Worm (Caenorhabditis elegans) whole organism, early embryonic: ENCODE data around the gene mex-5.

Experiments used
- B0310.2 ChIP-seq: sonication (generic microtip); optimal IDR thresholded peaks from 2 replicates; lab custom pipeline; 2016; ENCODE audit warnings: mild to moderate bottlenecking, missing genetic modification characterization, missing compliant biosample characterization
- F13C5.2 ChIP-seq: sonication (generic microtip); optimal IDR thresholded peaks from 2 replicates; lab custom pipeline; 2017; ENCODE audit warnings: mild to moderate bottlenecking, missing genetic modification characterization, inconsistent platforms, missing compliant biosample characterization
- aly-1 ChIP-seq: sonication (generic microtip); optimal IDR thresholded peaks from 2 replicates; lab custom pipeline; 2016; ENCODE audit warnings: missing genetic modification characterization, missing compliant biosample characterization
- ama-1 ChIP-seq: fragments of 150-350 bp; optimal IDR thresholded peaks from 2 replicates; lab custom pipeline; 2014
- ceh-13 ChIP-seq: fragments of 200-800 bp; sonication (Bioruptor generic); optimal IDR thresholded peaks from 2 replicates; lab custom pipeline; 2018; ENCODE audit warnings: mild to moderate bottlenecking, missing genetic modification characterization, missing compliant biosample characterization
- ceh-36 ChIP-seq: sonication (generic microtip); optimal IDR thresholded peaks from 2 replicates; lab custom pipeline; 2016; ENCODE audit warnings: missing genetic modification characterization, inconsistent platforms, missing compliant biosample characterization
- ets-7 ChIP-seq: sonication (generic microtip); optimal IDR thresholded peaks from 2 replicates; lab custom pipeline; 2016; ENCODE audit warnings: missing genotype, missing genetic modification characterization, missing compliant biosample characterization
- flt-1 ChIP-seq: fragments of 200-800 bp; sonication (Bioruptor generic); IDR thresholded peaks from 2 replicates; pipeline ENCODE4 v1.3.6; 2022; ENCODE audit warnings: missing genetic modification characterization, missing compliant biosample characterization
- hmbx-1 ChIP-seq: sonication (generic microtip); optimal IDR thresholded peaks from 2 replicates; lab custom pipeline; 2016; ENCODE audit warnings: mild to moderate bottlenecking, missing genetic modification characterization, missing compliant biosample characterization
- hmg-4 ChIP-seq: fragments of 200-800 bp; sonication (Bioruptor generic); optimal IDR thresholded peaks from 2 replicates; lab custom pipeline; 2018; ENCODE audit warnings: mild to moderate bottlenecking, missing genetic modification characterization, missing compliant biosample characterization
- hnd-1 ChIP-seq: sonication (generic microtip); optimal IDR thresholded peaks from 2 replicates; lab custom pipeline; 2016; ENCODE audit warnings: missing genetic modification characterization, missing compliant biosample characterization
- pes-1 ChIP-seq: fragments of 200-800 bp; sonication (Bioruptor generic); IDR thresholded peaks from 2 replicates; pipeline ENCODE4 v1.3.6; 2022; ENCODE audit warnings: missing genetic modification reagents, missing genetic modification characterization, missing compliant biosample characterization
- scrt-1 ChIP-seq: fragments of 200-800 bp; sonication (Bioruptor generic); IDR thresholded peaks from 2 replicates; pipeline ENCODE4 v1.3.6; 2022; ENCODE audit warnings: missing genetic modification characterization, missing compliant biosample characterization
- sea-1 ChIP-seq: fragments of 200-800 bp; sonication (Bioruptor generic); conservative IDR thresholded peaks from 2 replicates; pipeline ENCODE4 v1.3.6; 2022; ENCODE audit warnings: missing genetic modification characterization, missing compliant biosample characterization
- tbx-11 ChIP-seq: fragments of 200-800 bp; sonication (Bioruptor generic); IDR thresholded peaks from 2 replicates; pipeline ENCODE4 v1.3.6; 2022; ENCODE audit warnings: missing genetic modification characterization, missing compliant biosample characterization
- tbx-37 ChIP-seq: fragments of 200-800 bp; sonication (Bioruptor generic); conservative IDR thresholded peaks from 2 replicates; pipeline ENCODE4 v1.3.6; 2022; ENCODE audit warnings: missing genetic modification reagents, missing genetic modification characterization, missing compliant biosample characterization
- tra-4 ChIP-seq: sonication (generic microtip); optimal IDR thresholded peaks from 2 replicates; lab custom pipeline; 2017; ENCODE audit warnings: missing genetic modification characterization, missing compliant biosample characterization

Gene mex-5

DNA sequence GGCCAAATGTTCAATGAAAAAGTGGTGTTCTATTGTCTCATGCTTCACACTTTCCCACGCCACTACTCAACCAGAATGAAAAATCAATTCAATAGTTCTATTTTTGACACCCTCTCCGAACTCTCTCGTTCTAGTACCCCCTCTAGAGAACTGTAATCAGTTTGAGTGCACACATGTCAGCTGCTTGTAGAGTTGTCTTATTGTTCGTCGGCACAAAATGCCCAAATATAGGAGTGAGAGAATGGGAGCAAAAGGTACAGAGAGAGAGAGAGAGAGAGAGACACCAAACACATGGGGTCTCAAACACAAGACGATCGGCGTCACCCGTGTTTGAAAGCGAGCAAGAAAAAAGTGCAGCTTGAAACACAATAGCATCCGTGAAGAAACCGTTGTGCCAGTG is 19.2 kb upstream of the mex-5 start:
- TF ChIP-seq B0310.2 (tag; lab: Kevin White, UChicago) (no peak), tra-4 (no peak), scrt-1 (GFP tag; lab: Robert Waterston, UW) (no peak), pes-1 (no peak), ets-7 (tag; lab: Kevin White, UChicago) (no peak), sea-1 (GFP tag; lab: Robert Waterston, UW) (no peak), hmbx-1 (tag; lab: Kevin White, UChicago) (no peak), F13C5.2 (tag; lab: Kevin White, UChicago) (no peak), hnd-1 (tag; lab: Kevin White, UChicago) (no peak), tbx-37 (GFP tag; lab: Robert Waterston, UW) (no peak), ceh-13 (GFP tag; lab: Kevin White, UChicago) (no peak), ceh-36 (no peak), ama-1 (no peak), hmg-4 (GFP tag; lab: Kevin White, UChicago) (no peak), aly-1 (tag; lab: Kevin White, UChicago) (no peak), tbx-11 (GFP tag; lab: Robert Waterston, UW) (no peak), flt-1 (GFP tag; lab: Robert Waterston, UW) (no peak)

ce11 chrIV:13342555-13342954 is 11.0 kb upstream of the mex-5 start, which contains the start of gene W02A2.5:
TSS of gene W02A2.5 (plus strand) at chrIV:13342855.
- TF ChIP-seq hmbx-1 (tag; lab: Kevin White, UChicago) (no peak), pes-1 (no peak), tbx-37 (GFP tag; lab: Robert Waterston, UW) (no peak), ceh-36 (no peak), scrt-1 (GFP tag; lab: Robert Waterston, UW) (no peak), flt-1 (GFP tag; lab: Robert Waterston, UW) (no peak), ama-1 (no peak), aly-1 (tag; lab: Kevin White, UChicago) (no peak)

ce11 chrIV:13346078-13346477 is 7.4 kb upstream of the mex-5 start:
- TF ChIP-seq hmbx-1 (tag; lab: Kevin White, UChicago), result no peak
- TF ChIP-seq hnd-1 (tag; lab: Kevin White, UChicago), result no peak
- TF ChIP-seq F13C5.2 (tag; lab: Kevin White, UChicago), result no peak
- no peak for TF ChIP-seq ceh-36
- no peak for TF ChIP-seq flt-1 (GFP tag; lab: Robert Waterston, UW)
- no peak for TF ChIP-seq hmg-4 (GFP tag; lab: Kevin White, UChicago)
- TF ChIP-seq ceh-13 (GFP tag; lab: Kevin White, UChicago), result no peak
- no peak for TF ChIP-seq pes-1
- no peak for TF ChIP-seq ets-7 (tag; lab: Kevin White, UChicago)

DNA sequence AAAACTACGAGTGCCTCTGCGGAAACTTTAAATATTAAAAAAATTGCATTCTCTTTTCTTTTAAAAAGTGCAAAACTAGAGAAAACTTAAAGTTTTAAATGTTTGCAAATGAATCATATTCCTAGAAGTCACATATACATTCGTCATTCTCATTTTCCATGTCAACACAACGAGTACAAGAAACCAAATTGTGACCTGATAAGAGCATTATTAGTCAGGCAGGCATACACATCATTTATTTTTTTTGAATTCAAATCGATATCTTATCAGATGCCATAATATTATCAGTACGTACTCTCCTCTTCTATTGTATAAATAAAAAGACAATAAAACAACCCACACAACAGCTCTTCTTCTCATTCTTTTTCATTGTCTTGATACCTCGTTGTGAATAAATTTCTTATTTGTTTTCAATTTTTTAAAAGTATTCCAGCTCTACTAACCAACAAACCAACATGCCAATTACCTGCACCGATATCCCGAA is 6.2 kb upstream of the mex-5 start, which contains the start of gene W02A2.9:
TSS of gene W02A2.9 (plus strand) at position 434 of the 484 bp plus-strand sequence.
- TF ChIP-seq tbx-11 (GFP tag; lab: Robert Waterston, UW), result no peak

- no peak for TF ChIP-seq aly-1 (tag; lab: Kevin White, UChicago)
- no peak for TF ChIP-seq ceh-13 (GFP tag; lab: Kevin White, UChicago)
- TF ChIP-seq hmbx-1 (tag; lab: Kevin White, UChicago), result no peak
- TF ChIP-seq flt-1 (GFP tag; lab: Robert Waterston, UW), result no peak
- TF ChIP-seq hmg-4 (GFP tag; lab: Kevin White, UChicago), result no peak
- TF ChIP-seq B0310.2 (tag; lab: Kevin White, UChicago), result no peak
- no peak for TF ChIP-seq tbx-11 (GFP tag; lab: Robert Waterston, UW)
- no peak for TF ChIP-seq tbx-37 (GFP tag; lab: Robert Waterston, UW)
- no peak for TF ChIP-seq ama-1
- no peak for TF ChIP-seq pes-1
- TF ChIP-seq tra-4, result no peak
- no peak for TF ChIP-seq F13C5.2 (tag; lab: Kevin White, UChicago)
- no peak for TF ChIP-seq sea-1 (GFP tag; lab: Robert Waterston, UW)
These were observed 4.9 kb upstream of the mex-5 start, which contains the start of gene W02A2.12 for ce11 chrIV:13348592-13348991. TSS of gene W02A2.12 (minus strand) at chrIV:13348831.

DNA sequence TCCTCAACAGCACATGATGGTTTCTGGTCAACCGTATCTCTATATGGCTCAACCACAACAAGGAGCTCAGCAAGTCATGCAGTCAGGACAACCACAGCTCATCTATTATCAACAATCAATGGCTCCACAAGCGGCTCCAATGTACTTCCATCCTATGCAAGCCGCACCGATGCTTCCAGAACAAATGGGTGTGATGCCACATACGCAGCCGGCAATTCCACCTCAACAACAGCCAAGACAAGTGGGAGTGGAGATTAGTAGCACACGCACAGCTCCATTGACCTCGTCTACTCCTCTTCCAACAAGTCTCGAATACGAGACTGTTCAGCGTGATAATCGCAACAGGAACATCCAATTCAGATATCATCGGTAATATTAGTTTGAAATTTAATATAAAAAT is 521 bp downstream of the mex-5 start:
- TF ChIP-seq hmg-4 (GFP tag; lab: Kevin White, UChicago) (no peak), F13C5.2 (tag; lab: Kevin White, UChicago) (no peak), B0310.2 (tag; lab: Kevin White, UChicago) (no peak), ceh-13 (GFP tag; lab: Kevin White, UChicago) (no peak), hnd-1 (tag; lab: Kevin White, UChicago) (no peak), tbx-11 (GFP tag; lab: Robert Waterston, UW) (no peak), aly-1 (tag; lab: Kevin White, UChicago) (no peak), hmbx-1 (tag; lab: Kevin White, UChicago) (no peak), ets-7 (tag; lab: Kevin White, UChicago) (no peak), pes-1 (no peak), scrt-1 (GFP tag; lab: Robert Waterston, UW) (no peak), ceh-36 (no peak), ama-1 (no peak), flt-1 (GFP tag; lab: Robert Waterston, UW) (no peak), sea-1 (GFP tag; lab: Robert Waterston, UW) (no peak)

DNA sequence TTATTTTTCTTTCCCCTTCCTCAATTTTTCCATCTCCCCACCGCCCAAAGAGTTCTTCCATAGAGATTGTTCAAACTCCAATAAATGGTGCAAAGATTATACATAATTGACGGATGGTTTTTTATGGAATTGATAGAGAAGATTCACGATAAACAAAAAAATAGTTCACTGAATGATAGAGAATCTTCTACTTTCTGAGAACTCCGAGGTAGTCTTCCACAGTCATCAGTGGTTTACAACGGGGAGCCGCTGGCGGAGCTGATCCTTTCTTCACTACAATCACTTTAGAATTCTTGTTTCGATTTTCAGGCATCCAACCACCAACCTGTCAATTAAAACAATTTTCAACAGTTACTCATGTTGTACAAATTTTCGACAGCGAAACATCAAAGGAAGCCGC is 2.5 kb downstream of the mex-5 start:
- TF ChIP-seq ceh-13 (GFP tag; lab: Kevin White, UChicago) (no peak), scrt-1 (GFP tag; lab: Robert Waterston, UW) (no peak), hmbx-1 (tag; lab: Kevin White, UChicago) (no peak), F13C5.2 (tag; lab: Kevin White, UChicago) (no peak), hmg-4 (GFP tag; lab: Kevin White, UChicago) (no peak), tra-4 (no peak), B0310.2 (tag; lab: Kevin White, UChicago) (no peak), hnd-1 (tag; lab: Kevin White, UChicago) (no peak), ama-1 (no peak), ceh-36 (no peak), sea-1 (GFP tag; lab: Robert Waterston, UW) (no peak), aly-1 (tag; lab: Kevin White, UChicago) (no peak), tbx-37 (GFP tag; lab: Robert Waterston, UW) (no peak), pes-1 (no peak), ets-7 (tag; lab: Kevin White, UChicago) (no peak), flt-1 (GFP tag; lab: Robert Waterston, UW) (no peak), tbx-11 (GFP tag; lab: Robert Waterston, UW) (no peak)
